Fruit fly (Drosophila melanogaster): ENCODE data around the gene CG7376.
A peak's percentile ranks its signal among the peaks of the same experiment; 100 is the strongest.

CG7376 gene

DNA sequence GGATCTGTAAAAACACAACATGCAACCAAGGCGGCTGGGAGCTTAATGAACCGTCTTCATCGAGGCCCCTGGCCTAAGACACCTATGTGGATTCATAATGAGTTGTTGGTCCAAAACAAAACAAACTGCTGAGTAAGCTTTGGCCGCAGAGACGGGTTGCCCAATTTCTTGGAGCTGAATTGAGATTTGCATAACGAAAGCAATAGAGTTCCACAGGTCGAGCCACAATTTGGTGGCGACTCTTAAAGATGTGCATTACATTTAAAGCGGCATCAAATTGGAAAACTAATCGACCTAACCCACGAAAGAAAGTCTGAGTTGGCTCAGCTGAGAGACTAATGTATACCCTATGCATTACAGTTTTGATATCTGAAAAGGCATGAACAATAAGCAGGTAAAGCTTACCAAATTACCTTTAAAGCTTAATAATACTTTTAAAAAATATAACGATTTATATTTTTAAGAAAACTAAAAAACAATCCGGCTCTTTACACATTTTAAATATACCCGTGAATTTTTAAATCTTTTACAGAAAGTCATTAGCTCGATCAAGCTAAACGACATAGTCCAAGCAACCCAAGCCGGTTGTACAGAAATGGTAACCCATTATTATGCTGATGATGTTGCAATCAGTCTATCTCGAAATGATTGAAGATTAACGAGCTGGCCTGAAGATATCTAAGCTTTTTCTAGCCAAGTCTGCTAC, 16.6 kb upstream of the CG7376 start, which contains the start of gene CG13297 (continued):
- peak; percentile 27 for TF ChIP-seq CG12659 (GFP tag; optimal IDR thresholded peaks at IDR 0.05)
- no peak for TF ChIP-seq pan (optimal IDR thresholded peaks at IDR 0.05)
- TF ChIP-seq pan (GFP tag; optimal IDR thresholded peaks at IDR 0.05 in 1 of 2, IDR thresholded peaks at IDR 0.05 in 1 of 2), result peak in 1 of 2 experiments; percentile 74
- TF ChIP-seq zen2 (GFP tag; IDR thresholded peaks at IDR 0.05; ENCODE audit: partially characterized antibody), result no peak
- no peak for TF ChIP-seq CG8944 (GFP tag; optimal IDR thresholded peaks at IDR 0.05)
- TF ChIP-seq CG17385 (GFP tag; optimal IDR thresholded peaks at IDR 0.05), result peak; percentile 20
- no peak for TF ChIP-seq HLHmδ (GFP tag; optimal IDR thresholded peaks at IDR 0.05)
- TF ChIP-seq knrl (GFP tag; IDR thresholded peaks at IDR 0.05; ENCODE audit: partially characterized antibody), result no peak
- no peak for TF ChIP-seq Bteb2 (GFP tag; optimal IDR thresholded peaks at IDR 0.05)
- peak in 1 of 2 experiments; percentile 10 for TF ChIP-seq dpn (GFP tag; optimal IDR thresholded peaks at IDR 0.05)
- TF ChIP-seq seq (GFP tag; IDR thresholded peaks at IDR 0.05), result no peak
- TF ChIP-seq cg (GFP tag; optimal IDR thresholded peaks at IDR 0.05), result no peak
- no peak for TF ChIP-seq dati (GFP tag; IDR thresholded peaks at IDR 0.05)
- TF ChIP-seq D19A (tag; optimal IDR thresholded peaks at IDR 0.05), result peak; percentile 80
- TF ChIP-seq oc (tag; optimal IDR thresholded peaks at IDR 0.05), result peak; percentile 16
- TF ChIP-seq Abd-B (GFP tag; optimal IDR thresholded peaks at IDR 0.05), result peak; percentile 53
- no peak for TF ChIP-seq CG17802 (tag; optimal IDR thresholded peaks at IDR 0.05)
- no peak for TF ChIP-seq Kr (GFP tag; optimal IDR thresholded peaks at IDR 0.05)
- no peak for TF ChIP-seq CG17612 (GFP tag; IDR thresholded peaks at IDR 0.05)
- TF ChIP-seq insv (GFP tag; optimal IDR thresholded peaks at IDR 0.05), result no peak
- TF ChIP-seq Opbp (GFP tag; IDR thresholded peaks at IDR 0.05; ENCODE audit: partially characterized antibody), result no peak
- TF ChIP-seq cwo (GFP tag; optimal IDR thresholded peaks at IDR 0.05), result no peak
- TF ChIP-seq Fer3 (tag; optimal IDR thresholded peaks at IDR 0.05), result peak; percentile 35
- no peak for TF ChIP-seq CG3838 (GFP tag; optimal IDR thresholded peaks at IDR 0.05)
- peak; percentile 48; the same call in 2 of the 3 replicates for TF ChIP-seq B-H1 (GFP tag; IDR thresholded peaks at IDR 0.05)
- no peak for TF ChIP-seq Side (GFP tag; optimal IDR thresholded peaks at IDR 0.05)
- no peak for TF ChIP-seq ato (GFP tag; IDR thresholded peaks at IDR 0.05; ENCODE audit: partially characterized antibody)
- TF ChIP-seq inv (GFP tag; IDR thresholded peaks at IDR 0.05; ENCODE audit: partially characterized antibody), result no peak
- no peak for TF ChIP-seq eyg (GFP tag; optimal IDR thresholded peaks at IDR 0.05)
- TF ChIP-seq dm (GFP tag; optimal IDR thresholded peaks at IDR 0.05), result no peak
- peak; percentile 60; the same call in 2 of the 3 replicates for TF ChIP-seq tgo (GFP tag; IDR thresholded peaks at IDR 0.05)
- TF ChIP-seq Lpt (GFP tag; optimal IDR thresholded peaks at IDR 0.05), result no peak
- TF ChIP-seq phol (tag; optimal IDR thresholded peaks at IDR 0.05), result peak; percentile 75
- no peak for TF ChIP-seq NK7.1 (GFP tag; optimal IDR thresholded peaks at IDR 0.05)
- no peak for TF ChIP-seq C15 (GFP tag; IDR thresholded peaks at IDR 0.05)
- no peak for TF ChIP-seq chn (GFP tag; optimal IDR thresholded peaks at IDR 0.05)
- TF ChIP-seq ttk (GFP tag; IDR thresholded peaks at IDR 0.05), result peak; percentile 39; the same call in 1 of the 2 replicates
- TF ChIP-seq Mrtf (GFP tag; IDR thresholded peaks at IDR 0.05), result no peak
- peak; percentile 68 for TF ChIP-seq Ssrp (tag; optimal IDR thresholded peaks at IDR 0.05)
- TF ChIP-seq cas (GFP tag; IDR thresholded peaks at IDR 0.05), result no peak
- no peak for TF ChIP-seq hb (GFP tag; IDR thresholded peaks at IDR 0.05; ENCODE audit: partially characterized antibody)
- peak in 1 of 2 experiments; percentile 72 for TF ChIP-seq Eip74EF (GFP tag; optimal IDR thresholded peaks at IDR 0.05)
- TF ChIP-seq CG6854 (GFP tag; optimal IDR thresholded peaks at IDR 0.05), result no peak
- TF ChIP-seq prd (optimal IDR thresholded peaks at IDR 0.05), result no peak
- TF ChIP-seq prd (GFP tag; IDR thresholded peaks at IDR 0.05), result peak; percentile 59; the same call in 2 of the 3 replicates
- TF ChIP-seq Taf1 (GFP tag; IDR thresholded peaks at IDR 0.05), result no peak
- TF ChIP-seq ftz-f1 (GFP tag; optimal IDR thresholded peaks at IDR 0.05), result no peak
- no peak for TF ChIP-seq shn (GFP tag; optimal IDR thresholded peaks at IDR 0.05)
- TF ChIP-seq tio (GFP tag; optimal IDR thresholded peaks at IDR 0.05), result peak; percentile 32
- no peak for TF ChIP-seq CG3281 (GFP tag; optimal IDR thresholded peaks at IDR 0.05)
